Fruit fly (Drosophila melanogaster) S2 (cell line): ENCODE data around the gene yellow-h.

ENCODE experiments used
- CG8478 ChIP-seq: fragments of >200 bp; optimal IDR thresholded peaks from 2 replicates; lab custom pipeline; 2018
- CTCF ChIP-seq, 2 experiments: fragments of >200 bp; optimal IDR thresholded peaks; 2 replicates each; lab custom pipeline; 2018

DNA sequence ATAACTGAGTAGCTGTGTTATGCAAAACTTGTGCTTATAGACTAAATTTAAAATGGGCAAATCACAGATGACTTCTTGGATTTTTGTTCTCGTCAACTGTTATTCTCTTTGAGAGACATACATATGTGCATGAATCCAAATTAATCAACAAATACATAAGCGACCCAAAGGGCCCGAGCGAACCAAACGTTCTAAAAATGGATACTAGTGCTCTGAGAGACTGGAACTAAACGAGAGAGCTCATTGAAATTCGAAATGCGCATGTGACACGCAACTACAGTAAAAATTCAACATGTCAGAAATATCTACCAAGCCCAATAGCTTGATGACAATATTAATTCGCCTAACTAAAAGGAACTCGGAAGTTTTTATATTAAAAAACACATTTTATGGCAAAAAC is 48.6 kb downstream of the yellow-h start, which contains the start of gene NfI:
- TF ChIP-seq CG8478 (lab: Kevin White, UChicago) (no peak), CTCF (optimal IDR thresholded peaks at IDR 0.05; lab: Kevin White, UChicago) (no peak)
